Fruit fly (Drosophila melanogaster) whole organism, embryonic: ENCODE measurements around the gene CG42726.

Source experiments
- ATbp ChIP-seq: fragments of 200-800 bp; sonication (Bioruptor generic); optimal IDR thresholded peaks from 2 replicates; lab custom pipeline; 2017; ENCODE audit warnings: missing biosample characterization, mild to moderate bottlenecking, missing genetic modification characterization, missing genetic modification reagents
- Aef1 ChIP-seq: fragments of 200-800 bp; sonication (Bioruptor generic); IDR thresholded peaks from 3 replicates; pipeline ENCODE4 v1.3.6; 2022; ENCODE audit warnings: missing biosample characterization, missing genetic modification characterization
- Blimp-1 ChIP-seq: fragments of 200-800 bp; sonication (Bioruptor generic); optimal IDR thresholded peaks from 3 replicates; lab custom pipeline; 2018; ENCODE audit warnings: missing biosample characterization, missing genetic modification characterization, mild to moderate bottlenecking, moderate library complexity, missing genetic modification reagents
- CG12071 ChIP-seq: fragments of 200-800 bp; sonication (Bioruptor generic); optimal IDR thresholded peaks from 3 replicates; lab custom pipeline; 2018; ENCODE audit warnings: missing biosample characterization, mild to moderate bottlenecking, missing genetic modification characterization
- CG13296 ChIP-seq: fragments of 200-800 bp; sonication (Bioruptor generic); optimal IDR thresholded peaks from 3 replicates; lab custom pipeline; 2018; ENCODE audit warnings: missing biosample characterization, mild to moderate bottlenecking, missing genetic modification characterization
- CG13775 ChIP-seq: fragments of 200-800 bp; sonication (Bioruptor generic); optimal IDR thresholded peaks from 3 replicates; lab custom pipeline; 2017; ENCODE audit warnings: missing biosample characterization, mild to moderate bottlenecking, missing genetic modification characterization
- CG15011 ChIP-seq: fragments of 200-800 bp; sonication (Bioruptor generic); optimal IDR thresholded peaks from 3 replicates; lab custom pipeline; 2018; ENCODE audit warnings: missing biosample characterization, mild to moderate bottlenecking, missing genetic modification characterization
- CG15514 ChIP-seq: fragments of 200-800 bp; sonication (Bioruptor generic); optimal IDR thresholded peaks from 3 replicates; lab custom pipeline; 2017; ENCODE audit warnings: missing biosample characterization, missing genetic modification characterization, mild to moderate bottlenecking, moderate library complexity, missing genetic modification reagents
- CG18599 ChIP-seq: fragments of 200-800 bp; sonication (Bioruptor generic); optimal IDR thresholded peaks from 3 replicates; lab custom pipeline; 2017; ENCODE audit warnings: missing biosample characterization, missing genetic modification characterization, mild to moderate bottlenecking, moderate library complexity, missing genetic modification reagents
- CG2199 ChIP-seq: fragments of 200-800 bp; sonication (Bioruptor generic); IDR thresholded peaks from 3 replicates; pipeline ENCODE4 v1.3.6; 2022; ENCODE audit warnings: missing biosample characterization, missing genetic modification characterization
- CG2678 ChIP-seq: fragments of 200-800 bp; sonication (Bioruptor generic); optimal IDR thresholded peaks from 3 replicates; lab custom pipeline; 2019; ENCODE audit warnings: missing biosample characterization, mild to moderate bottlenecking, missing genetic modification characterization, moderate library complexity
- CG32767 ChIP-seq: fragments of 200-800 bp; sonication (Bioruptor generic); IDR thresholded peaks from 2 replicates; pipeline ENCODE4 v1.3.6; 2022; ENCODE audit warnings: missing biosample characterization, missing genetic modification characterization
- CG32772 ChIP-seq: fragments of 200-800 bp; sonication (Bioruptor generic); IDR thresholded peaks from 2 replicates; pipeline ENCODE4 v1.3.6; 2022; ENCODE audit warnings: missing biosample characterization, missing genetic modification characterization
- CG3281 ChIP-seq: fragments of 200-800 bp; sonication (Bioruptor generic); optimal IDR thresholded peaks from 3 replicates; lab custom pipeline; 2017; ENCODE audit warnings: missing biosample characterization, mild to moderate bottlenecking, missing genetic modification characterization
- CG4328 ChIP-seq: fragments of 200-800 bp; sonication (Bioruptor generic); optimal IDR thresholded peaks from 3 replicates; lab custom pipeline; 2017; ENCODE audit warnings: missing biosample characterization, missing genetic modification reagents, missing genetic modification characterization
- CG4707 ChIP-seq: fragments of 200-800 bp; sonication (Bioruptor generic); optimal IDR thresholded peaks from 2 replicates; lab custom pipeline; 2018; ENCODE audit warnings: missing biosample characterization, mild to moderate bottlenecking, missing genetic modification characterization, moderate library complexity
- CG6689 ChIP-seq: fragments of 200-800 bp; sonication (Bioruptor generic); IDR thresholded peaks from 2 replicates; pipeline ENCODE4 v1.3.6; 2022; ENCODE audit warnings: missing biosample characterization, missing genetic modification characterization
- CG6813 ChIP-seq: fragments of 200-800 bp; sonication (Bioruptor generic); optimal IDR thresholded peaks from 2 replicates; lab custom pipeline; 2017; ENCODE audit warnings: missing biosample characterization, missing genetic modification characterization, mild to moderate bottlenecking, moderate library complexity, missing genetic modification reagents
- CG7556 ChIP-seq: fragments of 200-800 bp; sonication (Bioruptor generic); optimal IDR thresholded peaks from 2 replicates; lab custom pipeline; 2017; ENCODE audit warnings: missing biosample characterization, mild to moderate bottlenecking, missing genetic modification characterization
- CG8924 ChIP-seq: fragments of 200-800 bp; optimal IDR thresholded peaks from 3 replicates; lab custom pipeline; 2019; ENCODE audit warnings: missing biosample characterization, mild to moderate bottlenecking, missing genetic modification characterization, moderate library complexity
- CG9727 ChIP-seq: fragments of 200-800 bp; sonication (Bioruptor generic); optimal IDR thresholded peaks from 3 replicates; lab custom pipeline; 2017; ENCODE audit warnings: missing biosample characterization, mild to moderate bottlenecking, missing genetic modification characterization
- CG9817 ChIP-seq: fragments of 200-800 bp; sonication (Bioruptor generic); optimal IDR thresholded peaks from 2 replicates; lab custom pipeline; 2018; ENCODE audit warnings: missing biosample characterization, mild to moderate bottlenecking, missing genetic modification characterization, moderate library complexity
- Camta ChIP-seq: fragments of 200-800 bp; sonication (Bioruptor generic); optimal IDR thresholded peaks from 2 replicates; lab custom pipeline; 2016; ENCODE audit warnings: missing biosample characterization, missing genetic modification characterization
- CoRest ChIP-seq: fragments of 200-800 bp; sonication (Bioruptor generic); optimal IDR thresholded peaks from 3 replicates; lab custom pipeline; 2018; ENCODE audit warnings: missing biosample characterization, mild to moderate bottlenecking, missing genetic modification characterization, moderate library complexity
- Fer1 ChIP-seq: fragments of 200-800 bp; sonication (Bioruptor generic); optimal IDR thresholded peaks from 2 replicates; lab custom pipeline; 2017; ENCODE audit warnings: missing biosample characterization, mild to moderate bottlenecking, missing genetic modification characterization
- HLHmδ ChIP-seq: fragments of 200-800 bp; sonication (Bioruptor generic); optimal IDR thresholded peaks from 2 replicates; lab custom pipeline; 2018; ENCODE audit warnings: missing biosample characterization, mild to moderate bottlenecking, missing genetic modification characterization, moderate library complexity
- Hmr ChIP-seq: fragments of 200-800 bp; sonication (Bioruptor generic); optimal IDR thresholded peaks from 3 replicates; lab custom pipeline; 2017; ENCODE audit warnings: mild to moderate bottlenecking, missing biosample characterization, missing genetic modification reagents, missing genetic modification characterization
- Med ChIP-seq: fragments of 200-800 bp; sonication (Bioruptor generic); peaks from one replicate; lab custom pipeline; 2016; ENCODE audit warnings: missing biosample characterization, missing genetic modification characterization, mild to moderate bottlenecking, inconsistent platforms, moderate library complexity
- Meics ChIP-seq: fragments of 200-800 bp; sonication (Bioruptor generic); optimal IDR thresholded peaks from 2 replicates; lab custom pipeline; 2017; ENCODE audit warnings: missing biosample characterization, mild to moderate bottlenecking, missing genetic modification characterization
- NC2α ChIP-seq: fragments of 200-800 bp; sonication (Bioruptor generic); optimal IDR thresholded peaks from 2 replicates; lab custom pipeline; 2016; ENCODE audit warnings: missing biosample characterization, missing genetic modification characterization
- ab ChIP-seq: fragments of 200-800 bp; sonication (Bioruptor generic); optimal IDR thresholded peaks from 2 replicates; lab custom pipeline; 2016; ENCODE audit warnings: missing biosample characterization, missing genetic modification characterization
- abd-A ChIP-seq: fragments of 200-800 bp; sonication (Bioruptor generic); optimal IDR thresholded peaks from 3 replicates; lab custom pipeline; 2019; ENCODE audit warnings: missing biosample characterization, mild to moderate bottlenecking, missing genetic modification characterization, moderate library complexity
- br ChIP-seq: fragments of >200 bp; optimal IDR thresholded peaks from 2 replicates; lab custom pipeline; 2017
- chm ChIP-seq: fragments of 200-800 bp; sonication (Bioruptor generic); IDR thresholded peaks from 2 replicates; pipeline ENCODE4 v1.3.6; 2022; ENCODE audit warnings: missing biosample characterization, missing genetic modification characterization
- danr ChIP-seq: fragments of 200-800 bp; sonication (Bioruptor generic); IDR thresholded peaks from 2 replicates; pipeline ENCODE4 v1.3.6; 2022; ENCODE audit warnings: missing biosample characterization, missing genetic modification characterization
- dimm ChIP-seq: fragments of 200-800 bp; sonication (Bioruptor generic); IDR thresholded peaks from 2 replicates; pipeline ENCODE4 v1.3.6; 2022; ENCODE audit warnings: missing biosample characterization, missing genetic modification characterization
- dpn ChIP-seq, 2 experiments: fragments of 200-800 bp; sonication (Bioruptor generic); optimal IDR thresholded peaks; 3 replicates each; lab custom pipeline; 2016; ENCODE audit warnings: missing biosample characterization in 2 of 2, missing genetic modification characterization in 2 of 2
- her ChIP-seq: fragments of 200-800 bp; sonication (Bioruptor generic); optimal IDR thresholded peaks from 2 replicates; lab custom pipeline; 2016; ENCODE audit warnings: missing biosample characterization, missing genetic modification characterization
- jigr1 ChIP-seq: fragments of 200-800 bp; sonication (Bioruptor generic); IDR thresholded peaks from 3 replicates; pipeline ENCODE4 v1.3.6; 2022; ENCODE audit warnings: missing biosample characterization, missing genetic modification characterization
- lab ChIP-seq: fragments of 200-800 bp; sonication (Bioruptor generic); optimal IDR thresholded peaks from 3 replicates; lab custom pipeline; 2017; ENCODE audit warnings: missing biosample characterization, missing genetic modification characterization, mild to moderate bottlenecking, moderate library complexity, missing genetic modification reagents
- lov ChIP-seq, 2 experiments: fragments of 200-800 bp in 1 of 2; fragments of >200 bp in 1 of 2; sonication (Bioruptor generic) in 1 of 2; IDR thresholded peaks in 1 of 2; optimal IDR thresholded peaks in 1 of 2; 2 replicates in 1 of 2; 3 replicates in 1 of 2; pipeline versions ENCODE4 v1.3.6 to Lab custom; 2017 to 2022; ENCODE audit warnings: missing biosample characterization in 1 of 2, missing genetic modification characterization in 1 of 2
- pros ChIP-seq: fragments of 200-800 bp; sonication (Bioruptor generic); optimal IDR thresholded peaks from 3 replicates; lab custom pipeline; 2019; ENCODE audit warnings: missing biosample characterization, mild to moderate bottlenecking, missing genetic modification characterization, moderate library complexity
- sens ChIP-seq: fragments of 200-800 bp; sonication (Bioruptor generic); peaks from one replicate; lab custom pipeline; 2016; ENCODE audit warnings: missing biosample characterization, missing genetic modification characterization
- trh ChIP-seq: fragments of 200-800 bp; sonication (Bioruptor generic); optimal IDR thresholded peaks from 2 replicates; lab custom pipeline; 2016; ENCODE audit warnings: missing biosample characterization, missing genetic modification characterization
- unpg ChIP-seq: fragments of 200-800 bp; sonication (Bioruptor generic); optimal IDR thresholded peaks from 3 replicates; lab custom pipeline; 2018; ENCODE audit warnings: missing biosample characterization, mild to moderate bottlenecking, missing genetic modification characterization, moderate library complexity
- z ChIP-seq: fragments of 200-800 bp; sonication (Bioruptor generic); IDR thresholded peaks from 3 replicates; pipeline ENCODE4 v1.3.6; 2022; ENCODE audit warnings: missing biosample characterization, missing genetic modification characterization

CG42726 gene

DNA sequence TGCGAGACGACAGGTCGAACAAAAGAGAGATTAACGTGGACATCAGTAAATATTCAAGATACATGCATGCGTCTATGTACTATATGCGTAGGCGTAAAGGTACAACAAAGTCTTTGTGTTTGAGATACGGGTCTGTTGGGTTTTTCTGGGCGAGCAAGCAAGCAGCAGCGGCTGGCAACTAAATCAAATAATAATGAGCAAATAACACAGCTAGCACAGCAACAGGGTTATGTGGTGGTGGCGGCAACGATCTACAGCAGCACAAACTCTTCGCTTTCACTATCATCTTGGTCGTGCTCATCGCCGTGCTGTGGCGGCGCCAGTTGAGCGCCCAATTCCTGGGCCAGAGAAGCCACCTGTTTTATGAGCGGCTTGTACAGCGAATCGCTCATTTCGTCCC, 6.2 kb downstream of the CG42726 start:
- TF ChIP-seq br (lab: Kevin White, UChicago) (no peak), danr (GFP tag; lab: Robert Waterston, UW) (no peak), NC2α (GFP tag; lab: Kevin White, UChicago) (no peak), dpn (GFP tag; optimal IDR thresholded peaks at IDR 0.05; lab: Kevin White, UChicago) (no peak), CG8924 (tag; lab: Kevin White, UChicago) (no peak), CG13296 (peak; percentile 38), CG2199 (GFP tag; lab: Robert Waterston, UW) (0 out of 3 replicates have a peak, but pooled peaks have one; percentile 35), CG4328 (GFP tag; lab: Kevin White, UChicago) (no peak), lov (optimal IDR thresholded peaks at IDR 0.05; lab: Kevin White, UChicago) (no peak), lov (GFP tag; IDR thresholded peaks at IDR 0.05; lab: Robert Waterston, UW) (no peak), CG6689 (no peak), her (GFP tag; lab: Kevin White, UChicago) (no peak), CG7556 (GFP tag; lab: Kevin White, UChicago) (no peak), sens (GFP tag; lab: Kevin White, UChicago) (peak; percentile 61), pros (GFP tag; lab: Kevin White, UChicago) (no peak), CG18599 (GFP tag; lab: Kevin White, UChicago) (peak; percentile 20), Hmr (GFP tag; lab: Kevin White, UChicago) (peak; percentile 25), trh (GFP tag; lab: Kevin White, UChicago) (no peak), CG4707 (GFP tag; lab: Kevin White, UChicago) (no peak), unpg (GFP tag; lab: Kevin White, UChicago) (no peak), CG12071 (GFP tag; lab: Kevin White, UChicago) (peak; percentile 27), Meics (GFP tag; lab: Kevin White, UChicago) (peak; percentile 5), CG2678 (peak; percentile 24), abd-A (no peak), Camta (no peak), CG15514 (peak; percentile 4), dimm (GFP tag; lab: Robert Waterston, UW) (no peak), CG6813 (GFP tag; lab: Kevin White, UChicago) (peak; percentile 44), CG15011 (GFP tag; lab: Kevin White, UChicago) (peak; percentile 0), Med (GFP tag; lab: Kevin White, UChicago) (peak; percentile 67), z (GFP tag; lab: Robert Waterston, UW) (no peak), ATbp (peak; percentile 44), Fer1 (GFP tag; lab: Kevin White, UChicago) (peak; percentile 34), HLHmδ (GFP tag; lab: Kevin White, UChicago) (no peak), CG9727 (GFP tag; lab: Kevin White, UChicago) (peak; percentile 3), Aef1 (GFP tag; lab: Robert Waterston, UW) (no peak), CG9817 (tag; lab: Kevin White, UChicago) (no peak), CoRest (tag; lab: Kevin White, UChicago) (no peak), CG13775 (GFP tag; lab: Kevin White, UChicago) (no peak), chm (GFP tag; lab: Robert Waterston, UW) (0 out of 2 replicates have a peak, but pooled peaks have one; percentile 21), jigr1 (GFP tag; lab: Robert Waterston, UW) (no peak), CG3281 (peak; percentile 24), Blimp-1 (GFP tag; lab: Kevin White, UChicago) (peak; percentile 14), CG32767 (GFP tag; lab: Robert Waterston, UW) (no peak), lab (GFP tag; lab: Kevin White, UChicago) (peak; percentile 48), ab (GFP tag; lab: Kevin White, UChicago) (no peak), CG32772 (GFP tag; lab: Robert Waterston, UW) (no peak)
